Worm (Caenorhabditis elegans) whole organism, late embryonic: ENCODE data around the gene Y54G11A.17.

Source experiments
- K02D7.2 ChIP-seq: sonication (generic microtip); optimal IDR thresholded peaks from 2 replicates; lab custom pipeline; 2017; ENCODE audit warnings: mild to moderate bottlenecking, missing genetic modification characterization, missing compliant biosample characterization
- K09A11.1 ChIP-seq: sonication (generic microtip); optimal IDR thresholded peaks from 2 replicates; lab custom pipeline; 2017; ENCODE audit warnings: antibody characterized with exemption, mild to moderate bottlenecking, missing genetic modification characterization, missing compliant biosample characterization; ENCODE audit not compliant: insufficient read depth
- ceh-19 ChIP-seq: fragments of 200-800 bp; sonication (Bioruptor generic); optimal IDR thresholded peaks from 2 replicates; lab custom pipeline; 2018; ENCODE audit warnings: mild to moderate bottlenecking, missing genetic modification characterization, missing compliant biosample characterization
- dve-1 ChIP-seq: sonication (generic microtip); optimal IDR thresholded peaks from 2 replicates; lab custom pipeline; 2017; ENCODE audit warnings: antibody characterized with exemption, mild to moderate bottlenecking, missing genetic modification characterization, missing compliant biosample characterization
- ets-4 ChIP-seq: sonication (generic microtip); optimal IDR thresholded peaks from 2 replicates; lab custom pipeline; 2016; ENCODE audit warnings: missing genetic modification characterization, missing compliant biosample characterization
- eyg-1 ChIP-seq: sonication (generic microtip); optimal IDR thresholded peaks from 2 replicates; lab custom pipeline; 2016; ENCODE audit warnings: missing genotype, missing genetic modification characterization, missing compliant biosample characterization
- fkh-10 ChIP-seq: fragments of 150-350 bp; optimal IDR thresholded peaks from 2 replicates; lab custom pipeline; 2014; ENCODE audit warnings: missing biosample characterization, missing genetic modification reagents, missing genetic modification characterization
- hlh-6 ChIP-seq: sonication (generic microtip); optimal IDR thresholded peaks from 2 replicates; lab custom pipeline; 2016; ENCODE audit warnings: missing genotype, missing genetic modification characterization, missing compliant biosample characterization
- pag-3 ChIP-seq: sonication (generic microtip); optimal IDR thresholded peaks from 2 replicates; lab custom pipeline; 2016; ENCODE audit warnings: missing compliant biosample characterization, missing genetic modification characterization, borderline replicate concordance
- pqm-1 ChIP-seq: sonication (generic microtip); optimal IDR thresholded peaks from 2 replicates; lab custom pipeline; 2016; ENCODE audit warnings: missing genetic modification characterization, missing compliant biosample characterization
- ttx-3 ChIP-seq: sonication (generic microtip); optimal IDR thresholded peaks from 2 replicates; lab custom pipeline; 2016; ENCODE audit warnings: missing genetic modification reagents, missing genetic modification characterization, missing compliant biosample characterization
- unc-55 ChIP-seq: sonication (generic microtip); optimal IDR thresholded peaks from 2 replicates; lab custom pipeline; 2017; ENCODE audit warnings: missing biosample characterization, missing genetic modification reagents, missing genetic modification characterization

ce11 chrII:14359007-14359406 is 9.8 kb upstream of the Y54G11A.17 start:
- no peak for TF ChIP-seq ets-4 (tag; lab: Kevin White, UChicago)
- no peak for TF ChIP-seq K02D7.2
- TF ChIP-seq eyg-1: no peak
- no peak for TF ChIP-seq K09A11.1 (tag; lab: Kevin White, UChicago)
- no peak for TF ChIP-seq dve-1 (tag; lab: Kevin White, UChicago)
- TF ChIP-seq ttx-3: no peak
- TF ChIP-seq ceh-19 (GFP tag; lab: Kevin White, UChicago): no peak
- no peak for TF ChIP-seq pag-3 (tag; lab: Kevin White, UChicago)
- TF ChIP-seq pqm-1 (tag; lab: Kevin White, UChicago): no peak
- no peak for TF ChIP-seq unc-55 (GFP tag; lab: Kevin White, UChicago)
- no peak for TF ChIP-seq hlh-6 (tag; lab: Kevin White, UChicago)
- TF ChIP-seq fkh-10 (GFP tag; lab: Kevin White, UChicago): no peak
